In the genomic region with DNA sequence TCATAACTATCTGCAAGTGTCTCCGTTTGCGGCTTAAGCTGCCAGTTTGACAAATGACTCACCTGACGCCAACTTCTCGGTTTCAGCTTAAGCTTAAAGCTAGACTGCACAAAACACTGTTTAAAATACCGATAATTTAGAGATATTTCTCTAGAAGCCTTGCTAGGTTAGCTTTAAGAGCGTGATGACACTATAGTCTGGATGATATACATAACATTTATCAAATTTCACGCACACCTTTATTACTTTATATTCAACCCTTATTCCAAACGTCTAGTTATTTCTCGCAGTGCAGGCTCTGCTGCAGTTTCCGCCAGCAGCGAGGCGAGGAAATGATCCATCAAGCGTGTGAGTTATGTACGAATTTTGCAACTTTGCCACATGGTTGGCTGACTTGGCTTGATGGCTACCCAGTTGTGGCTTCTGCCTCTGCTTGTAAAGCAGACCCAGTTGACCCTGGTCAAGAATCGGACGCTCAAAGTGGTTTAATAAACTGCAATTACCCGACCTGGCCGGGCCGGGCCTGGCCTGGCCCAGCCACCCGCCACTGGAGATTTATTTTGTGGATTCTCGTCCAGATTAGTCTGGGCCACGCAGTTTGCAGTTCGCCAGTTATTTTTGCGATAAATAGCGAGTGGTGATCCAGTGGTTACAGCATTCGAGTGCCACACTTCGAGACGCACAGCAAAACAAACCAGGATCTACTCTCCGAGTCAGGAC, we compare ENCODE assay signal across 4 fruit fly cellular contexts.
TF ChIP-seq lines count a peak whose summit lies in the region.

A gene (plus strand): TSS at position 436 of the 720 bp plus-strand sequence.

- TF ChIP-seq CTCF in whole organism, embryonic (GFP tag; optimal IDR thresholded peaks at IDR 0.05; lab: Kevin White, UChicago) = no peak

TF ChIP-seq in whole organism, embryonic, 481 proteins besides CTCF, POLR2A, EP300 and RAD21:
- no peak for TF ChIP-seq CG18476 (GFP tag; optimal IDR thresholded peaks at IDR 0.05; lab: Kevin White, UChicago)
- TF ChIP-seq Drgx (GFP tag; IDR thresholded peaks at IDR 0.05; lab: Robert Waterston, UW) = peak; percentile 34; the same call in 1 of the 2 replicates

TF ChIP-seq in whole organism, prepupa, 60 proteins besides CTCF, POLR2A, EP300 and RAD21 (continues in another document):
- TF ChIP-seq CG8319 (GFP tag; optimal IDR thresholded peaks at IDR 0.05; lab: Kevin White, UChicago) = no peak
- no peak for TF ChIP-seq CG7368 (GFP tag; optimal IDR thresholded peaks at IDR 0.05; lab: Kevin White, UChicago)
- no peak for TF ChIP-seq esn (GFP tag; optimal IDR thresholded peaks at IDR 0.05; lab: Kevin White, UChicago)
- TF ChIP-seq Gug (GFP tag; IDR thresholded peaks at IDR 0.05; lab: Robert Waterston, UW) = peak; percentile 50
- peak; percentile 11 for TF ChIP-seq CG6792 (GFP tag; optimal IDR thresholded peaks at IDR 0.05; lab: Kevin White, UChicago)
- TF ChIP-seq dac (GFP tag; optimal IDR thresholded peaks at IDR 0.05; lab: Kevin White, UChicago) = no peak
- peak; percentile 40; the same call in 2 of the 3 replicates for TF ChIP-seq CG8119 (GFP tag; IDR thresholded peaks at IDR 0.05; lab: Robert Waterston, UW)
- TF ChIP-seq Hr4 (GFP tag; optimal IDR thresholded peaks at IDR 0.05; lab: Kevin White, UChicago) = peak; percentile 38
- peak; percentile 53 for TF ChIP-seq CG32006 (GFP tag; optimal IDR thresholded peaks at IDR 0.05; lab: Kevin White, UChicago)
- no peak for TF ChIP-seq Sox14 (GFP tag; optimal IDR thresholded peaks at IDR 0.05; lab: Kevin White, UChicago)
- TF ChIP-seq CG6808 (GFP tag; optimal IDR thresholded peaks at IDR 0.05; lab: Kevin White, UChicago) = peak; percentile 25
- peak; percentile 33 for TF ChIP-seq acj6 (GFP tag; optimal IDR thresholded peaks at IDR 0.05; lab: Kevin White, UChicago)
- no peak for TF ChIP-seq CG6854 (GFP tag; optimal IDR thresholded peaks at IDR 0.05; lab: Kevin White, UChicago)
- TF ChIP-seq OdsH (GFP tag; optimal IDR thresholded peaks at IDR 0.05; lab: Kevin White, UChicago) = peak; percentile 38
- TF ChIP-seq CG1621 (tag; optimal IDR thresholded peaks at IDR 0.05; lab: Kevin White, UChicago) = peak; percentile 15
- peak; percentile 8 for TF ChIP-seq CG11762 (GFP tag; optimal IDR thresholded peaks at IDR 0.05; lab: Kevin White, UChicago; ENCODE audit: insufficient read depth)
- no peak for TF ChIP-seq CG34406 (GFP tag; optimal IDR thresholded peaks at IDR 0.05; lab: Kevin White, UChicago)
- TF ChIP-seq fkh (GFP tag; optimal IDR thresholded peaks at IDR 0.05; lab: Kevin White, UChicago) = no peak
- peak; percentile 3 for TF ChIP-seq CG6276 (GFP tag; optimal IDR thresholded peaks at IDR 0.05; lab: Kevin White, UChicago)
- TF ChIP-seq Ets21C (GFP tag; optimal IDR thresholded peaks at IDR 0.05; lab: Kevin White, UChicago) = no peak
- TF ChIP-seq Hr39 (GFP tag; optimal IDR thresholded peaks at IDR 0.05; lab: Kevin White, UChicago) = no peak
- TF ChIP-seq Met (GFP tag; optimal IDR thresholded peaks at IDR 0.05; lab: Kevin White, UChicago) = no peak
- TF ChIP-seq vri (GFP tag; optimal IDR thresholded peaks at IDR 0.05; lab: Kevin White, UChicago) = no peak
- TF ChIP-seq eg (GFP tag; IDR thresholded peaks at IDR 0.05; lab: Robert Waterston, UW) = peak; percentile 46; the same call in 1 of the 3 replicates
- TF ChIP-seq pdm3 (GFP tag; optimal IDR thresholded peaks at IDR 0.05; lab: Kevin White, UChicago) = peak; percentile 49
- no peak for TF ChIP-seq CG11294 (GFP tag; IDR thresholded peaks at IDR 0.05; lab: Robert Waterston, UW)

TF ChIP-seq in whole organism, pupa, 21 proteins besides CTCF, POLR2A, EP300 and RAD21:
- TF ChIP-seq CG8301 (tag; optimal IDR thresholded peaks at IDR 0.05; lab: Kevin White, UChicago) = peak; percentile 27
- TF ChIP-seq EcR (GFP tag; optimal IDR thresholded peaks at IDR 0.05; lab: Kevin White, UChicago) = no peak
- no peak for TF ChIP-seq CG13204 (GFP tag; optimal IDR thresholded peaks at IDR 0.05; lab: Kevin White, UChicago)
- TF ChIP-seq CG17806 (tag; optimal IDR thresholded peaks at IDR 0.05; lab: Kevin White, UChicago) = no peak
- TF ChIP-seq CG12605 (GFP tag; IDR thresholded peaks at IDR 0.05; lab: Robert Waterston, UW) = 0 out of 2 replicates have a peak, but pooled peaks have one; percentile 11
- no peak for TF ChIP-seq D1 (tag; optimal IDR thresholded peaks at IDR 0.05; lab: Kevin White, UChicago)
- TF ChIP-seq gl (tag; optimal IDR thresholded peaks at IDR 0.05; lab: Kevin White, UChicago) = no peak
- TF ChIP-seq CG10348 (GFP tag; IDR thresholded peaks at IDR 0.05; lab: Robert Waterston, UW) = no peak
- TF ChIP-seq fd96Ca (GFP tag; IDR thresholded peaks at IDR 0.05; lab: Robert Waterston, UW) = peak; percentile 64; the same call in 2 of the 3 replicates
- TF ChIP-seq CG34367 (tag; optimal IDR thresholded peaks at IDR 0.05; lab: Kevin White, UChicago) = no peak
- no peak for TF ChIP-seq CG9948 (tag; optimal IDR thresholded peaks at IDR 0.05; lab: Kevin White, UChicago)
- TF ChIP-seq Pif1A (GFP tag; optimal IDR thresholded peaks at IDR 0.05; lab: Kevin White, UChicago) = no peak
- no peak for TF ChIP-seq CG15710 (tag; optimal IDR thresholded peaks at IDR 0.05; lab: Kevin White, UChicago)
- TF ChIP-seq Snoo (tag; optimal IDR thresholded peaks at IDR 0.05; lab: Kevin White, UChicago) = no peak
- peak; percentile 47 for TF ChIP-seq Ets98B (GFP tag; IDR thresholded peaks at IDR 0.05; lab: Robert Waterston, UW)
- peak; percentile 59 for TF ChIP-seq CG8159 (tag; optimal IDR thresholded peaks at IDR 0.05; lab: Kevin White, UChicago)
- peak; percentile 33 for TF ChIP-seq CG14655 (GFP tag; optimal IDR thresholded peaks at IDR 0.05; lab: Kevin White, UChicago)
- peak; percentile 65; the same call in 2 of the 3 replicates for TF ChIP-seq CG4496 (GFP tag; IDR thresholded peaks at IDR 0.05; lab: Robert Waterston, UW)
- no peak for TF ChIP-seq rn (GFP tag; IDR thresholded peaks at IDR 0.05; lab: Robert Waterston, UW)
- TF ChIP-seq CG32121 (GFP tag; IDR thresholded peaks at IDR 0.05; lab: Robert Waterston, UW) = no peak
- peak; percentile 28 for TF ChIP-seq Pif1B (GFP tag; optimal IDR thresholded peaks at IDR 0.05; lab: Kevin White, UChicago)

TF ChIP-seq in whole organism, wandering third instar larva, 38 proteins besides CTCF, POLR2A, EP300 and RAD21:
- peak; percentile 97 for TF ChIP-seq Dfd (GFP tag; optimal IDR thresholded peaks at IDR 0.05; lab: Kevin White, UChicago)
- no peak for TF ChIP-seq dmrt93B (GFP tag; optimal IDR thresholded peaks at IDR 0.05; lab: Kevin White, UChicago)
- no peak for TF ChIP-seq sv (GFP tag; optimal IDR thresholded peaks at IDR 0.05; lab: Kevin White, UChicago)
